Fruit fly (Drosophila melanogaster) whole organism, embryonic: Measurements from ENCODE around the gene Rnb.

Experiments
- BEAF-32 ChIP-seq: fragments of 200-800 bp; sonication (Bioruptor generic); optimal IDR thresholded peaks from 3 replicates; lab custom pipeline; 2017; ENCODE audit warnings: missing biosample characterization, missing genetic modification characterization, mild to moderate bottlenecking, moderate library complexity, missing genetic modification reagents
- C15 ChIP-seq: fragments of 200-800 bp; sonication (Bioruptor generic); IDR thresholded peaks from 3 replicates; pipeline ENCODE4 v1.3.6; 2022; ENCODE audit warnings: missing biosample characterization, missing genetic modification characterization
- CG13287 ChIP-seq: fragments of 200-800 bp; sonication (Bioruptor generic); IDR thresholded peaks from 2 replicates; pipeline ENCODE4 v1.3.6; 2022; ENCODE audit warnings: missing biosample characterization, missing genetic modification characterization; ENCODE audit not compliant: partially characterized antibody
- CG13296 ChIP-seq: fragments of 200-800 bp; sonication (Bioruptor generic); optimal IDR thresholded peaks from 3 replicates; lab custom pipeline; 2018; ENCODE audit warnings: missing biosample characterization, mild to moderate bottlenecking, missing genetic modification characterization
- CG13775 ChIP-seq: fragments of 200-800 bp; sonication (Bioruptor generic); optimal IDR thresholded peaks from 3 replicates; lab custom pipeline; 2017; ENCODE audit warnings: missing biosample characterization, mild to moderate bottlenecking, missing genetic modification characterization
- CG14667 ChIP-seq: fragments of 200-800 bp; sonication (Bioruptor generic); IDR thresholded peaks from 2 replicates; pipeline ENCODE4 v1.3.6; 2022; ENCODE audit warnings: missing biosample characterization, missing genetic modification characterization
- CG14710 ChIP-seq: fragments of 200-800 bp; sonication (Bioruptor generic); optimal IDR thresholded peaks from 3 replicates; lab custom pipeline; 2019; ENCODE audit warnings: missing biosample characterization, mild to moderate bottlenecking, missing genetic modification characterization, moderate library complexity
- CG2116 ChIP-seq: fragments of 200-800 bp; sonication (Bioruptor generic); optimal IDR thresholded peaks from 3 replicates; lab custom pipeline; 2018; ENCODE audit warnings: missing biosample characterization, mild to moderate bottlenecking, missing genetic modification characterization
- CG30403 ChIP-seq: fragments of 200-800 bp; sonication (Bioruptor generic); optimal IDR thresholded peaks from 3 replicates; lab custom pipeline; 2016; ENCODE audit warnings: missing biosample characterization, missing genetic modification characterization
- CG3163 ChIP-seq: fragments of 200-800 bp; sonication (Bioruptor generic); optimal IDR thresholded peaks from 3 replicates; lab custom pipeline; 2016; ENCODE audit warnings: missing biosample characterization, missing genetic modification characterization
- CG33213 ChIP-seq: fragments of 200-800 bp; sonication (Bioruptor generic); optimal IDR thresholded peaks from 3 replicates; lab custom pipeline; 2016; ENCODE audit warnings: missing biosample characterization, missing genetic modification characterization
- CG3407 ChIP-seq: fragments of 200-800 bp; sonication (Bioruptor generic); optimal IDR thresholded peaks from 2 replicates; lab custom pipeline; 2018; ENCODE audit warnings: missing biosample characterization, mild to moderate bottlenecking, missing genetic modification characterization
- CG3847 ChIP-seq: fragments of 200-800 bp; sonication (Bioruptor generic); IDR thresholded peaks from 2 replicates; pipeline ENCODE4 v1.3.6; 2022; ENCODE audit warnings: missing biosample characterization, missing genetic modification characterization
- CG4617 ChIP-seq: fragments of 200-800 bp; sonication (Bioruptor generic); optimal IDR thresholded peaks from 3 replicates; lab custom pipeline; 2016; ENCODE audit warnings: missing biosample characterization, missing genetic modification characterization, borderline replicate concordance
- CG6175 ChIP-seq: fragments of 200-800 bp; sonication (Bioruptor generic); IDR thresholded peaks from 3 replicates; pipeline ENCODE4 v1.3.6; 2022; ENCODE audit warnings: missing biosample characterization, missing genetic modification characterization
- CG6791 ChIP-seq: fragments of 200-800 bp; sonication (Bioruptor generic); IDR thresholded peaks from 3 replicates; pipeline ENCODE4 v1.3.6; 2022; ENCODE audit warnings: missing biosample characterization, missing genetic modification characterization; ENCODE audit not compliant: partially characterized antibody
- CG9797 ChIP-seq: fragments of 200-800 bp; sonication (Bioruptor generic); optimal IDR thresholded peaks from 3 replicates; lab custom pipeline; 2018; ENCODE audit warnings: missing biosample characterization, mild to moderate bottlenecking, missing genetic modification characterization
- Dll ChIP-seq: fragments of 200-800 bp; sonication (Bioruptor generic); IDR thresholded peaks from 4 replicates; pipeline ENCODE4 v1.3.6; 2022; ENCODE audit warnings: missing biosample characterization, missing genetic modification characterization; ENCODE audit not compliant: partially characterized antibody
- Doc3 ChIP-seq: fragments of 200-800 bp; sonication (Bioruptor generic); IDR thresholded peaks from 3 replicates; pipeline ENCODE4 v1.3.6; 2022; ENCODE audit warnings: missing biosample characterization, missing genetic modification characterization; ENCODE audit not compliant: partially characterized antibody
- Dp ChIP-seq: fragments of 200-800 bp; sonication (Bioruptor generic); optimal IDR thresholded peaks from 2 replicates; lab custom pipeline; 2018; ENCODE audit warnings: missing biosample characterization, mild to moderate bottlenecking, missing genetic modification characterization, moderate library complexity
- E2f1 ChIP-seq: fragments of 200-800 bp; sonication (Bioruptor generic); IDR thresholded peaks from 2 replicates; pipeline ENCODE4 v1.3.6; 2022; ENCODE audit warnings: missing biosample characterization, missing genetic modification characterization
- E2f2 ChIP-seq: fragments of 200-800 bp; sonication (Bioruptor generic); IDR thresholded peaks from 2 replicates; pipeline ENCODE4 v1.3.6; 2022; ENCODE audit warnings: missing biosample characterization, missing genetic modification characterization
- Ets65A ChIP-seq: fragments of 200-800 bp; sonication (Bioruptor generic); peaks from one replicate; lab custom pipeline; 2016; ENCODE audit warnings: missing biosample characterization, missing genetic modification characterization
- Ets97D ChIP-seq: fragments of 200-800 bp; sonication (Bioruptor generic); optimal IDR thresholded peaks from 3 replicates; lab custom pipeline; 2016; ENCODE audit warnings: missing biosample characterization, missing genetic modification characterization
- Gsc ChIP-seq: fragments of 200-800 bp; sonication (Bioruptor generic); IDR thresholded peaks from 2 replicates; pipeline ENCODE4 v1.3.6; 2022; ENCODE audit warnings: missing biosample characterization, missing genetic modification characterization
- HLH3B ChIP-seq: fragments of 200-800 bp; sonication (Bioruptor generic); IDR thresholded peaks from 2 replicates; pipeline ENCODE4 v1.3.6; 2022; ENCODE audit warnings: missing biosample characterization, missing genetic modification characterization
- HmgD ChIP-seq: fragments of 200-800 bp; sonication (Bioruptor generic); optimal IDR thresholded peaks from 3 replicates; lab custom pipeline; 2016; ENCODE audit warnings: missing biosample characterization, missing genetic modification characterization
- MBD-R2 ChIP-seq: fragments of 200-800 bp; sonication (Bioruptor generic); IDR thresholded peaks from 2 replicates; pipeline ENCODE4 v1.3.6; 2022; ENCODE audit warnings: missing biosample characterization, missing genetic modification characterization
- NFAT ChIP-seq: fragments of 200-800 bp; sonication (Bioruptor generic); IDR thresholded peaks from 2 replicates; pipeline ENCODE4 v1.3.6; 2022; ENCODE audit warnings: missing biosample characterization, missing genetic modification characterization
- Opbp ChIP-seq: fragments of 200-800 bp; sonication (Bioruptor generic); IDR thresholded peaks from 3 replicates; pipeline ENCODE4 v1.3.6; 2022; ENCODE audit warnings: missing biosample characterization, missing genetic modification characterization; ENCODE audit not compliant: partially characterized antibody
- Sry-δ ChIP-seq: fragments of 200-800 bp; sonication (Bioruptor generic); optimal IDR thresholded peaks from 2 replicates; lab custom pipeline; 2016; ENCODE audit warnings: missing biosample characterization, missing genetic modification characterization
- caup ChIP-seq: fragments of 200-800 bp; sonication (Bioruptor generic); optimal IDR thresholded peaks from 3 replicates; lab custom pipeline; 2017; ENCODE audit warnings: missing biosample characterization, mild to moderate bottlenecking, missing genetic modification characterization, moderate library complexity; ENCODE audit not compliant: severe bottlenecking
- chinmo ChIP-seq: fragments of 200-800 bp; sonication (Bioruptor generic); IDR thresholded peaks from 4 replicates; pipeline ENCODE4 v1.3.6; 2022; ENCODE audit warnings: missing biosample characterization, missing genetic modification characterization; ENCODE audit not compliant: partially characterized antibody
- dan ChIP-seq: fragments of 200-800 bp; sonication (Bioruptor generic); IDR thresholded peaks from 2 replicates; pipeline ENCODE4 v1.3.6; 2022; ENCODE audit warnings: missing biosample characterization, missing genetic modification characterization
- dpn ChIP-seq, 2 experiments: fragments of 200-800 bp; sonication (Bioruptor generic); optimal IDR thresholded peaks; 3 replicates each; lab custom pipeline; 2016; ENCODE audit warnings: missing biosample characterization in 2 of 2, missing genetic modification characterization in 2 of 2
- dysf ChIP-seq: fragments of 200-800 bp; sonication (Bioruptor generic); IDR thresholded peaks from 3 replicates; pipeline ENCODE4 v1.3.6; 2022; ENCODE audit warnings: missing biosample characterization, missing genetic modification characterization
- ems ChIP-seq: fragments of 200-800 bp; sonication (Bioruptor generic); optimal IDR thresholded peaks from 3 replicates; lab custom pipeline; 2016; ENCODE audit warnings: missing biosample characterization, missing genetic modification characterization
- fd64A ChIP-seq: fragments of 200-800 bp; sonication (Bioruptor generic); optimal IDR thresholded peaks from 3 replicates; lab custom pipeline; 2018; ENCODE audit warnings: missing biosample characterization, mild to moderate bottlenecking, missing genetic modification characterization
- gce ChIP-seq: fragments of 200-800 bp; sonication (Bioruptor generic); IDR thresholded peaks from 3 replicates; pipeline ENCODE4 v1.3.6; 2022; ENCODE audit warnings: missing biosample characterization, missing genetic modification characterization
- gfzf ChIP-seq: fragments of 200-800 bp; sonication (Bioruptor generic); optimal IDR thresholded peaks from 2 replicates; lab custom pipeline; 2016; ENCODE audit warnings: missing biosample characterization, mild to moderate bottlenecking, missing genetic modification characterization, moderate library complexity
- kah ChIP-seq: fragments of 200-800 bp; sonication (Bioruptor generic); optimal IDR thresholded peaks from 2 replicates; lab custom pipeline; 2018; ENCODE audit warnings: missing biosample characterization, mild to moderate bottlenecking, missing genetic modification characterization
- pzg ChIP-seq: fragments of 200-800 bp; sonication (Bioruptor generic); optimal IDR thresholded peaks from 3 replicates; lab custom pipeline; 2018; ENCODE audit warnings: missing biosample characterization, mild to moderate bottlenecking, missing genetic modification characterization, moderate library complexity
- ranshi ChIP-seq: fragments of 200-800 bp; sonication (Bioruptor generic); IDR thresholded peaks from 2 replicates; pipeline ENCODE4 v1.3.6; 2022; ENCODE audit warnings: missing biosample characterization, missing genetic modification characterization
- run ChIP-seq: fragments of 200-800 bp; sonication (Bioruptor generic); optimal IDR thresholded peaks from 3 replicates; lab custom pipeline; 2018; ENCODE audit warnings: missing biosample characterization, mild to moderate bottlenecking, missing genetic modification characterization
- stwl ChIP-seq: fragments of 200-800 bp; sonication (Bioruptor generic); optimal IDR thresholded peaks from 3 replicates; lab custom pipeline; 2018; ENCODE audit warnings: missing biosample characterization, mild to moderate bottlenecking, missing genetic modification characterization, moderate library complexity
- tio ChIP-seq: fragments of 200-800 bp; sonication (Bioruptor generic); optimal IDR thresholded peaks from 2 replicates; lab custom pipeline; 2017; ENCODE audit warnings: missing biosample characterization, missing genetic modification characterization, inconsistent platforms
- ttk ChIP-seq: fragments of 200-800 bp; sonication (Bioruptor generic); IDR thresholded peaks from 2 replicates; pipeline ENCODE4 v2.1.2; 2022; ENCODE audit warnings: missing biosample characterization, missing genetic modification characterization
- vvl ChIP-seq: fragments of 200-800 bp; sonication (Bioruptor generic); IDR thresholded peaks from 2 replicates; pipeline ENCODE4 v1.3.6; 2022; ENCODE audit warnings: missing biosample characterization, missing genetic modification characterization
- zen2 ChIP-seq: fragments of 200-800 bp; sonication (Bioruptor generic); IDR thresholded peaks from 3 replicates; pipeline ENCODE4 v1.3.6; 2022; ENCODE audit warnings: missing biosample characterization, missing genetic modification characterization; ENCODE audit not compliant: partially characterized antibody

Rnb gene

DNA sequence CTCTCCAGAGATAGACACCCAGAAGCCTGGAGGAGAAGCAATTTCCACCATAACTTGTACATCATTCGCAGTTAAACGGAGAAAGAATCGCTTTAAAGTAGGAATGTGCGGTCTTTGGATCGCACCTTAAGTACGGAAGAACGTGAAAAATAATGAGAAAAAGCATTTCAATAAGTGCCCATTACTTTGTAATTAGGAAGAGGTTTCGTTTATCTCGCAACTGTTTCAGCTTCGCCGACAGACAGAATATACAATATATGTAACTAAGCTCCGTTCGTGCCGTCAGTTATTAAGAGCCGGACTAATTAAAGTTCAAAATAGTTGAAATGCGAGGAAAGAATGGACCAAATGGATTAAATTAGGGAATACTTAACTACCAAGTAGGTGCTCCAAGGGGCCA is 18.5 kb upstream of the Rnb start, which contains the start of gene CG7829:
Gene CG7829 (minus strand): TSS at position 101 of the 400 bp plus-strand sequence.
- no peak for TF ChIP-seq run (tag; lab: Kevin White, UChicago)
- peak; percentile 30 for TF ChIP-seq Ets65A

dm6 chr3R:29816266-29816665 is 17.1 kb upstream of the Rnb start, which contains the start of gene Vps16B:
Gene Vps16B, minus strand, starts transcription at chr3R:29816451.
- TF ChIP-seq caup (no peak), Ets97D (GFP tag; lab: Kevin White, UChicago) (peak; percentile 36), Dll (GFP tag; lab: Robert Waterston, UW) (peak; percentile 51; the same call in 1 of the 4 replicates), Opbp (GFP tag; lab: Robert Waterston, UW) (peak; percentile 39; the same call in 1 of the 3 replicates), fd64A (no peak), CG3407 (GFP tag; lab: Kevin White, UChicago) (no peak), CG13287 (GFP tag; lab: Robert Waterston, UW) (peak; percentile 69), CG3847 (GFP tag; lab: Robert Waterston, UW) (peak; percentile 25; the same call in 1 of the 2 replicates), BEAF-32 (peak; percentile 19), CG13296 (no peak), C15 (GFP tag; lab: Robert Waterston, UW) (no peak), Gsc (GFP tag; lab: Robert Waterston, UW) (no peak), Dp (GFP tag; lab: Kevin White, UChicago) (peak; percentile 64), CG33213 (GFP tag; lab: Kevin White, UChicago) (no peak), CG6175 (no peak), HLH3B (GFP tag; lab: Robert Waterston, UW) (no peak), kah (no peak), chinmo (GFP tag; lab: Robert Waterston, UW) (no peak), NFAT (GFP tag; lab: Robert Waterston, UW) (no peak), Sry-δ (peak; percentile 15), CG6791 (GFP tag; lab: Robert Waterston, UW) (peak; percentile 30; the same call in 1 of the 3 replicates), MBD-R2 (peak; percentile 84), CG14667 (GFP tag; lab: Robert Waterston, UW) (no peak), Doc3 (GFP tag; lab: Robert Waterston, UW) (peak; percentile 21; the same call in 1 of the 3 replicates), CG30403 (GFP tag; lab: Kevin White, UChicago) (no peak), zen2 (GFP tag; lab: Robert Waterston, UW) (0 out of 3 replicates have a peak, but pooled peaks have one; percentile 49), tio (GFP tag; lab: Kevin White, UChicago) (no peak), E2f1 (GFP tag; lab: Robert Waterston, UW) (no peak), pzg (GFP tag; lab: Kevin White, UChicago) (peak; percentile 45), vvl (no peak), CG9797 (GFP tag; lab: Kevin White, UChicago) (peak; percentile 58), dysf (no peak), CG13775 (GFP tag; lab: Kevin White, UChicago) (no peak), HmgD (no peak), dpn (GFP tag; optimal IDR thresholded peaks at IDR 0.05; lab: Kevin White, UChicago) (no peak), stwl (tag; lab: Kevin White, UChicago) (peak; percentile 94), CG2116 (GFP tag; lab: Kevin White, UChicago) (peak; percentile 35), CG3163 (no peak), CG4617 (GFP tag; lab: Kevin White, UChicago) (peak; percentile 68), ttk (GFP tag; lab: Robert Waterston, UW) (no peak), ems (GFP tag; lab: Kevin White, UChicago) (no peak), ranshi (GFP tag; lab: Robert Waterston, UW) (no peak), CG14710 (tag; lab: Kevin White, UChicago) (peak; percentile 41), gfzf (GFP tag; lab: Kevin White, UChicago) (peak; percentile 77), dan (no peak), E2f2 (GFP tag; lab: Robert Waterston, UW) (peak; percentile 71), gce (GFP tag; lab: Robert Waterston, UW) (no peak)
